Fruit fly (Drosophila melanogaster) whole organism: ENCODE data around the gene CG33282.

Experiments used
- CG8478 ChIP-seq: fragments of >200 bp; optimal IDR thresholded peaks from 2 replicates; lab custom pipeline; 2018; ENCODE audit warnings: inconsistent platforms
- Dll ChIP-seq: fragments of >200 bp; optimal IDR thresholded peaks from 2 replicates; lab custom pipeline; 2017
- EcR ChIP-seq, 2 experiments: fragments of >200 bp; optimal IDR thresholded peaks; 2 replicates each; lab custom pipeline; 2017; ENCODE audit warnings: missing biosample characterization in 2 of 2, missing genetic modification characterization in 2 of 2, missing genetic modification reagents in 2 of 2
- pan ChIP-seq: fragments of >200 bp; optimal IDR thresholded peaks from 2 replicates; lab custom pipeline; 2017
- psq ChIP-seq: fragments of >200 bp; optimal IDR thresholded peaks from 2 replicates; lab custom pipeline; 2017
- usp ChIP-seq: fragments of >200 bp; optimal IDR thresholded peaks from 2 replicates; lab custom pipeline; 2017; ENCODE audit warnings: missing biosample characterization, missing genetic modification characterization, mixed read lengths

The CG33282 gene

dm6 chr2L:3375611-3376010 lies 47.9 kb downstream of the CG33282 start, which contains the start of gene CG15412:
Gene CG15412 (minus strand): TSS chr2L:3375711.
- no peak for TF ChIP-seq Dll (lab: Kevin White, UChicago)

- TF ChIP-seq EcR (GFP tag; optimal IDR thresholded peaks at IDR 0.05; lab: Kevin White, UChicago) (no peak), CG8478 (lab: Kevin White, UChicago) (no peak), psq (lab: Kevin White, UChicago) (no peak), Dll (lab: Kevin White, UChicago) (no peak), usp (GFP tag; lab: Kevin White, UChicago) (no peak), pan (lab: Kevin White, UChicago) (no peak)
These were observed 49.0 kb downstream of the CG33282 start, which contains the start of the genes CG9662 and Ptpa for dm6 chr2L:3376684-3377086. Gene CG9662 (minus strand): TSS chr2L:3376737. Gene Ptpa (plus strand): TSS chr2L:3377002.
